Worm (Caenorhabditis elegans) whole organism, early embryonic: ENCODE data around the gene srh-72.

Experiments used
- B0310.2 ChIP-seq: sonication (generic microtip); optimal IDR thresholded peaks from 2 replicates; lab custom pipeline; 2016; ENCODE audit warnings: mild to moderate bottlenecking, missing genetic modification characterization, missing compliant biosample characterization
- F13C5.2 ChIP-seq: sonication (generic microtip); optimal IDR thresholded peaks from 2 replicates; lab custom pipeline; 2017; ENCODE audit warnings: mild to moderate bottlenecking, missing genetic modification characterization, inconsistent platforms, missing compliant biosample characterization
- aly-1 ChIP-seq: sonication (generic microtip); optimal IDR thresholded peaks from 2 replicates; lab custom pipeline; 2016; ENCODE audit warnings: missing genetic modification characterization, missing compliant biosample characterization
- ama-1 ChIP-seq: fragments of 150-350 bp; optimal IDR thresholded peaks from 2 replicates; lab custom pipeline; 2014
- ceh-13 ChIP-seq: fragments of 200-800 bp; sonication (Bioruptor generic); optimal IDR thresholded peaks from 2 replicates; lab custom pipeline; 2018; ENCODE audit warnings: mild to moderate bottlenecking, missing genetic modification characterization, missing compliant biosample characterization
- ceh-36 ChIP-seq: sonication (generic microtip); optimal IDR thresholded peaks from 2 replicates; lab custom pipeline; 2016; ENCODE audit warnings: missing genetic modification characterization, inconsistent platforms, missing compliant biosample characterization
- ets-7 ChIP-seq: sonication (generic microtip); optimal IDR thresholded peaks from 2 replicates; lab custom pipeline; 2016; ENCODE audit warnings: missing genotype, missing genetic modification characterization, missing compliant biosample characterization
- flt-1 ChIP-seq: fragments of 200-800 bp; sonication (Bioruptor generic); IDR thresholded peaks from 2 replicates; pipeline ENCODE4 v1.3.6; 2022; ENCODE audit warnings: missing genetic modification characterization, missing compliant biosample characterization
- hmbx-1 ChIP-seq: sonication (generic microtip); optimal IDR thresholded peaks from 2 replicates; lab custom pipeline; 2016; ENCODE audit warnings: mild to moderate bottlenecking, missing genetic modification characterization, missing compliant biosample characterization
- hmg-4 ChIP-seq: fragments of 200-800 bp; sonication (Bioruptor generic); optimal IDR thresholded peaks from 2 replicates; lab custom pipeline; 2018; ENCODE audit warnings: mild to moderate bottlenecking, missing genetic modification characterization, missing compliant biosample characterization
- hnd-1 ChIP-seq: sonication (generic microtip); optimal IDR thresholded peaks from 2 replicates; lab custom pipeline; 2016; ENCODE audit warnings: missing genetic modification characterization, missing compliant biosample characterization
- pes-1 ChIP-seq: fragments of 200-800 bp; sonication (Bioruptor generic); IDR thresholded peaks from 2 replicates; pipeline ENCODE4 v1.3.6; 2022; ENCODE audit warnings: missing genetic modification reagents, missing genetic modification characterization, missing compliant biosample characterization
- scrt-1 ChIP-seq: fragments of 200-800 bp; sonication (Bioruptor generic); IDR thresholded peaks from 2 replicates; pipeline ENCODE4 v1.3.6; 2022; ENCODE audit warnings: missing genetic modification characterization, missing compliant biosample characterization
- sea-1 ChIP-seq: fragments of 200-800 bp; sonication (Bioruptor generic); conservative IDR thresholded peaks from 2 replicates; pipeline ENCODE4 v1.3.6; 2022; ENCODE audit warnings: missing genetic modification characterization, missing compliant biosample characterization
- tbx-11 ChIP-seq: fragments of 200-800 bp; sonication (Bioruptor generic); IDR thresholded peaks from 2 replicates; pipeline ENCODE4 v1.3.6; 2022; ENCODE audit warnings: missing genetic modification characterization, missing compliant biosample characterization
- tbx-37 ChIP-seq: fragments of 200-800 bp; sonication (Bioruptor generic); conservative IDR thresholded peaks from 2 replicates; pipeline ENCODE4 v1.3.6; 2022; ENCODE audit warnings: missing genetic modification reagents, missing genetic modification characterization, missing compliant biosample characterization
- tra-4 ChIP-seq: sonication (generic microtip); optimal IDR thresholded peaks from 2 replicates; lab custom pipeline; 2017; ENCODE audit warnings: missing genetic modification characterization, missing compliant biosample characterization

srh-72 gene

DNA sequence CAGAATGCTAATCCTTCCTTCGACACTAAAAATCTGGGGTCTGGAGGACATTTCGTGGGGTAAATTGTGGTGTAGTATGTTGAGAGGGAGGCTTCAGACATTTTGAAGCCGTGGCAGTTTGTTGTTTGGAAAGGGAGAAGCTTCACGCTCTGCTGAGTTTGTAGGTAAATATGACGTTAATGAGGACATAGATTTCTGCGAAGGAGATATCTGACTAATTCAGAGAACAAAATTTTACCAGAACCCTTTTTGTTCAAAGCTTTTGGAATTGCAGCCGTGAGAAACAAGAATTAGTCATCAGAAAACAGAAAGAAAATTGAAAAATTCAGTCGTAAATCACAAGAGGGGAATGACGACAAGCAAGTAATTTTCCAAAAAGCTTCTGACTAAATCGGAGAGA, at the start of gene srh-72:
TSS of gene srh-72 (minus strand) at position 101 of the 400 bp plus-strand sequence.
- TF ChIP-seq pes-1 (GFP tag; lab: Robert Waterston, UW) (no peak), scrt-1 (GFP tag; lab: Robert Waterston, UW) (no peak), hmg-4 (no peak), ceh-36 (tag; lab: Kevin White, UChicago) (no peak), ets-7 (tag; lab: Kevin White, UChicago) (no peak), F13C5.2 (no peak), tbx-37 (no peak), ama-1 (lab: Kevin White, UChicago) (no peak), ceh-13 (GFP tag; lab: Kevin White, UChicago) (no peak), flt-1 (no peak), sea-1 (GFP tag; lab: Robert Waterston, UW) (no peak), tra-4 (tag; lab: Kevin White, UChicago) (no peak), B0310.2 (no peak), aly-1 (tag; lab: Kevin White, UChicago) (no peak), hnd-1 (tag; lab: Kevin White, UChicago) (no peak), tbx-11 (GFP tag; lab: Robert Waterston, UW) (no peak), hmbx-1 (tag; lab: Kevin White, UChicago) (no peak)

DNA sequence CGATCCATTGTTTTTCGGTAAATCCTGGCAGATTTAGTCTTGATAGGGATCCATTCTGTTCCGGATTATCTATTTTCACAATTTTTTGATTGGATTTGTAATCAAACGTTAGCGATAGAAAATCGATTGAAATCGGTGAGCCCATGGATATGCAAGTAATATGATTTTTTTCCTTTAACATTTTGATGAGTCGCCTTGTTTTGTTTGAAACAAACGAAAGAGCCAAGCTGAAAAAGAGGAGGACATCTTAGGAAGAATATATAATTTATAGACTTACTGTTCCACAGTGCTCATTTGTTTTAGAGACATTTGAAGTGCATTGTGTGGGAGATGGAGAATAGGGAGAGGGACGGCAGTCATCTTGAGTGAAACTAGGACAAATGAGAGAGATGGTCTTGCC, 48.4 kb upstream of the srh-72 start, which contains the start of the genes fbxb-18 and fbxb-19:
TSS of gene fbxb-18 (minus strand) at position 101 of the 400 bp plus-strand sequence.
TSS of gene fbxb-19 (minus strand) at position 369 of the 400 bp plus-strand sequence.
- TF ChIP-seq ceh-13 (GFP tag; lab: Kevin White, UChicago) = no peak
- TF ChIP-seq hmg-4 = no peak
- TF ChIP-seq hmbx-1 (tag; lab: Kevin White, UChicago) = no peak
- TF ChIP-seq ets-7 (tag; lab: Kevin White, UChicago) = no peak
- no peak for TF ChIP-seq ama-1 (lab: Kevin White, UChicago)
- TF ChIP-seq tbx-11 (GFP tag; lab: Robert Waterston, UW) = no peak
- TF ChIP-seq flt-1 = no peak
- TF ChIP-seq B0310.2 = no peak
- TF ChIP-seq hnd-1 (tag; lab: Kevin White, UChicago) = no peak
- no peak for TF ChIP-seq scrt-1 (GFP tag; lab: Robert Waterston, UW)
- TF ChIP-seq tra-4 (tag; lab: Kevin White, UChicago) = no peak
- no peak for TF ChIP-seq pes-1 (GFP tag; lab: Robert Waterston, UW)
- TF ChIP-seq F13C5.2 = no peak
- TF ChIP-seq aly-1 (tag; lab: Kevin White, UChicago) = no peak
- no peak for TF ChIP-seq ceh-36 (tag; lab: Kevin White, UChicago)
- TF ChIP-seq tbx-37 = no peak
- no peak for TF ChIP-seq sea-1 (GFP tag; lab: Robert Waterston, UW)

DNA sequence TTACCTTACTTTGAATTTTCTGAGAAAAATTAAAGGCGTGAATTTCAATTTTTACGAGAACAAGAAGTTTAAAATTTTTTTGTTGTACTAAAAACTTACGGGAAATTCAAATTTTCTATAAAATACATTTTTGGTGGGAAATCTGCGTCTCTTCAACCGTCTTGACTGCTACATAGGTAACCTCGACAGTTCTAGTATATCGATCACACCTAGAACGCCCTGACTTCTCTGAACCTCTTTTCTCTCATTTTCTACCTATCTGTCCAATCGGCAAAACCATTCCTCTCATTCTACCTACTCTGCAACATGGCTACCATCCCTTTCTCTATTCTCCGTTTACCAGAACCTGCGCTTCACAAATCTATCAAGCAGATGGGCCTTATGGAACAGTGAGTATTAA, 43.3 kb upstream of the srh-72 start, which contains the start of gene fbxb-25:
TSS of gene fbxb-25 (plus strand) at position 301 of the 400 bp plus-strand sequence.
- TF ChIP-seq sea-1 (GFP tag; lab: Robert Waterston, UW) (no peak), tbx-37 (no peak), ceh-13 (GFP tag; lab: Kevin White, UChicago) (no peak), scrt-1 (GFP tag; lab: Robert Waterston, UW) (no peak), aly-1 (tag; lab: Kevin White, UChicago) (no peak), ama-1 (lab: Kevin White, UChicago) (no peak), F13C5.2 (no peak), pes-1 (GFP tag; lab: Robert Waterston, UW) (no peak), hmg-4 (no peak), hmbx-1 (tag; lab: Kevin White, UChicago) (no peak), B0310.2 (no peak), ets-7 (tag; lab: Kevin White, UChicago) (no peak), hnd-1 (tag; lab: Kevin White, UChicago) (no peak), tra-4 (tag; lab: Kevin White, UChicago) (no peak), tbx-11 (GFP tag; lab: Robert Waterston, UW) (no peak), flt-1 (no peak), ceh-36 (tag; lab: Kevin White, UChicago) (no peak)

DNA sequence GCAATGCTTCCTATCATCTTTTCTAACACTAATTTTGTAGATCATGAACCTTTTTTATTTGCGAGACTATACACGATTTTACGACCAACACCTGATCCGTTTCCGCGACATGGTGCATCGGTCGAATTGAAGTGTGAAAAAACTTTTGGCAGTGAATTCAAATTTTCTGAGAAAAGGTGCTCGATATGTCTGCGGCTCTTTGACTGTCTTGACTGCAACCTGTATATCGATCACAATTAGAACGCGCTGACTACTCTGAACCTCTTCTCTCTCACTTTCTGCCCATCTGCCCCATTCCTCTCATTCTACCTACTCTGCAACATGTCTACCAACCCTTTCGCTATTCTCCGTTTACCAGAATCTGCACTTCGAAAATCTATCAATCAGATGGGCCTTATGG, 41.8 kb upstream of the srh-72 start, which contains the start of gene fbxb-26:
TSS of gene fbxb-26 (plus strand) at position 301 of the 400 bp plus-strand sequence.
- no peak for TF ChIP-seq scrt-1 (GFP tag; lab: Robert Waterston, UW)
- TF ChIP-seq ceh-36 (tag; lab: Kevin White, UChicago) = no peak
- no peak for TF ChIP-seq F13C5.2
- TF ChIP-seq hmg-4 = no peak
- no peak for TF ChIP-seq B0310.2
- no peak for TF ChIP-seq pes-1 (GFP tag; lab: Robert Waterston, UW)
- no peak for TF ChIP-seq flt-1
- TF ChIP-seq tra-4 (tag; lab: Kevin White, UChicago) = no peak
- no peak for TF ChIP-seq tbx-11 (GFP tag; lab: Robert Waterston, UW)
- TF ChIP-seq tbx-37 = no peak
- TF ChIP-seq ceh-13 (GFP tag; lab: Kevin White, UChicago) = no peak
- TF ChIP-seq hnd-1 (tag; lab: Kevin White, UChicago) = no peak
- no peak for TF ChIP-seq aly-1 (tag; lab: Kevin White, UChicago)

DNA sequence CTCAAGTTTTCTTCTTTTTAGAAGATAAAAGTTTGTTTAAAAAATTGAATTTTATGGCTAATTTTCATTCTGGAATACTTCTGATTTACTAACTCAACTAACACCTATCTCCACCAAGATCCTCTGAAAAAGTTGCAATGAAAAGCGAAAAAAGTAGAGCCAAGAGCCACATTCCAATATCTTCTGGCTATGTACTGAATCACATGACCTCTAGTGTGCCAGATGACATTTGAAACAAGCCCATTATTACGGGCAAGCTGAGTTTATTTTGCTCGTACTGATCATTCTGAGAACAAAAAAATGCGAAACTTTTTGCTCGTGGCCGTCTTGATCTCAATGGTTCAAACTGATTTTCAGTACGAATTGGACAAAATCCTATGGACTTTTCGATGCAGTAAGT, 38.7 kb upstream of the srh-72 start, which contains the start of gene irld-36:
TSS of gene irld-36 (plus strand) at position 301 of the 400 bp plus-strand sequence.
- TF ChIP-seq tbx-37 (no peak), ceh-13 (GFP tag; lab: Kevin White, UChicago) (no peak)

DNA sequence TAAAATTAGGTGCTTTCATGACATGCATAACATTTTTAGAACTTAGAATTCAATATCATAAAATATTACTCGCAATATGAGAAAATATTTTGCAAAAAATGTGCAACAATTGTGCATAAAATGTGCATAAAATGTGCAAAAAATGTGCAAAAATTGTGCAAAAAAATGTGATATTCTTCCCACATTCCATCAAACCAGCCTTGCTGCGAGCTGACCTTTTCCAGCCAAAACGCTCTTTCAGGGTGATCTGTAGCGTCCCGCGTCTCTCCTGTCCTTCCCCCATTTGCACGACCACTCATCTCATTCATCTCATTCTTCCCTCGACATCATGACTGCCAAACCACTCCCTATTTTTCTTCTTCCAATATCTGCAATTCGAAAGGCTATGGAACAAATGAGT, 35.7 kb upstream of the srh-72 start, which contains the start of gene fbxb-17:
TSS of gene fbxb-17 (plus strand) at position 301 of the 400 bp plus-strand sequence.
- no peak for TF ChIP-seq scrt-1 (GFP tag; lab: Robert Waterston, UW)
- no peak for TF ChIP-seq hmbx-1 (tag; lab: Kevin White, UChicago)
- TF ChIP-seq pes-1 (GFP tag; lab: Robert Waterston, UW) = no peak
- no peak for TF ChIP-seq hmg-4
- no peak for TF ChIP-seq F13C5.2
- TF ChIP-seq aly-1 (tag; lab: Kevin White, UChicago) = no peak
- no peak for TF ChIP-seq ceh-36 (tag; lab: Kevin White, UChicago)
- no peak for TF ChIP-seq flt-1
- no peak for TF ChIP-seq B0310.2

DNA sequence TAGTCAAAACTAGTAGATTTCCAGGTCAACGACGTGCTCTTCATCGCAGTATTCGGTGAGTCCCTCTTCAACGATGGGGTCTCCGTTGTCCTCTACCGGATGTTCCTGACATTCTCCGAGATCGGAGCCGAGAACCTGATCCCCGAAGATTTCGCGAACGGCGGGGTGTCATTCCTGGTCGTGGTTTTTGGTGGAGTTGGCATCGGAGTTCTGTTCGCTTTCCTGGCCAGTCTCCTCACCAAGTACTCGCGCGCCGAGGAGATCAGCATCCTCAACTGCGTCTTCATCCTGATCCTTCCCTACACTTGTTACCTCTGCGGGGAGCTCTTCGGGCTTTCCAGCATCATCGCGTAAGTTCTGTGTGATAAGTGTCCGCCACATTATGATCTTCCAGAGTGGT, 32.3 kb upstream of the srh-72 start:
- TF ChIP-seq B0310.2 (no peak), hmbx-1 (tag; lab: Kevin White, UChicago) (no peak), hnd-1 (tag; lab: Kevin White, UChicago) (no peak), tbx-37 (no peak), ceh-13 (GFP tag; lab: Kevin White, UChicago) (no peak)
